Worm (Caenorhabditis elegans) whole organism, L1 larva: Measurements from ENCODE around the gene ZC373.2.

Experiments used
- C04F5.9 ChIP-seq: sonication (generic microtip); optimal IDR thresholded peaks from 2 replicates; lab custom pipeline; 2016; ENCODE audit warnings: missing genetic modification characterization, missing compliant biosample characterization
- C34B4.2 ChIP-seq: sonication (generic microtip); optimal IDR thresholded peaks from 2 replicates; lab custom pipeline; 2017; ENCODE audit warnings: mild to moderate bottlenecking, missing genetic modification characterization, missing compliant biosample characterization
- alr-1 ChIP-seq: fragments of 200-800 bp; sonication (Bioruptor generic); optimal IDR thresholded peaks from 2 replicates; lab custom pipeline; 2018; ENCODE audit warnings: borderline replicate concordance, mild to moderate bottlenecking, missing genetic modification characterization, missing compliant biosample characterization
- blmp-1 ChIP-seq: fragments of 150-350 bp; optimal IDR thresholded peaks from 2 replicates; lab custom pipeline; 2014; ENCODE audit warnings: missing biosample characterization, missing genetic modification characterization
- ceh-8 ChIP-seq: fragments of 200-800 bp; sonication (Bioruptor generic); optimal IDR thresholded peaks from 2 replicates; lab custom pipeline; 2018; ENCODE audit warnings: mild to moderate bottlenecking, missing genetic modification characterization, moderate library complexity, missing compliant biosample characterization
- dpl-1 ChIP-seq, 3 experiments: fragments of 150-350 bp in 2 of 3; sonication (generic microtip) in 1 of 3; optimal IDR thresholded peaks; 2 replicates each; lab custom pipeline; 2014 to 2017; ENCODE audit warnings: missing biosample characterization in 3 of 3, missing genetic modification characterization in 3 of 3, missing genetic modification reagents in 3 of 3
- dsc-1 ChIP-seq: sonication (generic microtip); optimal IDR thresholded peaks from 2 replicates; lab custom pipeline; 2016; ENCODE audit warnings: mild to moderate bottlenecking, missing genetic modification characterization, missing compliant biosample characterization
- efl-1 ChIP-seq, 4 experiments: fragments of 150-350 bp; optimal IDR thresholded peaks in 3 of 4; peaks in 1 of 4; 1 replicate in 1 of 4; 2 replicates in 3 of 4; lab custom pipeline; 2014; ENCODE audit warnings: missing biosample characterization in 2 of 4, missing genetic modification characterization in 2 of 4, missing genetic modification reagents in 2 of 4
- efl-3 ChIP-seq: fragments of 200-800 bp; sonication (Bioruptor generic); optimal IDR thresholded peaks from 2 replicates; lab custom pipeline; 2018; ENCODE audit warnings: mild to moderate bottlenecking, missing genetic modification characterization, missing compliant biosample characterization
- elt-2 ChIP-seq: sonication (generic microtip); optimal IDR thresholded peaks from 2 replicates; lab custom pipeline; 2016; ENCODE audit warnings: missing genetic modification characterization, mild to moderate bottlenecking, inconsistent platforms, missing compliant biosample characterization, missing genetic modification reagents
- ets-5 ChIP-seq: fragments of 200-800 bp; sonication (Bioruptor generic); IDR thresholded peaks from 2 replicates; pipeline ENCODE4 v1.3.6; 2022; ENCODE audit warnings: missing genetic modification characterization, missing compliant biosample characterization
- fkh-4 ChIP-seq: sonication (generic microtip); optimal IDR thresholded peaks from 2 replicates; lab custom pipeline; 2016; ENCODE audit warnings: missing compliant biosample characterization, missing genetic modification characterization, borderline replicate concordance
- grh-1 ChIP-seq: fragments of 200-800 bp; sonication (Bioruptor generic); IDR thresholded peaks from 2 replicates; pipeline ENCODE4 v1.3.6; 2022; ENCODE audit warnings: missing genetic modification reagents, missing genetic modification characterization, missing compliant biosample characterization
- hlh-17 ChIP-seq: fragments of 200-800 bp; sonication (Bioruptor generic); optimal IDR thresholded peaks from 2 replicates; lab custom pipeline; 2018; ENCODE audit warnings: missing genetic modification characterization, mild to moderate bottlenecking, missing compliant biosample characterization, moderate library complexity, borderline replicate concordance
- hlh-4 ChIP-seq: sonication (generic microtip); optimal IDR thresholded peaks from 2 replicates; lab custom pipeline; 2016; ENCODE audit warnings: mild to moderate bottlenecking, missing genetic modification characterization, missing compliant biosample characterization
- hpl-2 ChIP-seq: fragments of 150-350 bp; optimal IDR thresholded peaks from 2 replicates; lab custom pipeline; 2014; ENCODE audit warnings: missing biosample characterization, missing genetic modification reagents, missing genetic modification characterization
- isw-1 ChIP-seq: fragments of 200-800 bp; sonication (Bioruptor generic); IDR thresholded peaks from 2 replicates; pipeline ENCODE4 v1.3.6; 2022; ENCODE audit warnings: missing genetic modification characterization, missing compliant biosample characterization
- jun-1 ChIP-seq: fragments of 150-350 bp; optimal IDR thresholded peaks from 2 replicates; lab custom pipeline; 2014; ENCODE audit warnings: missing biosample characterization, missing genetic modification reagents, missing genetic modification characterization
- lin-14 ChIP-seq: fragments of 200-800 bp; sonication (Bioruptor generic); optimal IDR thresholded peaks from 2 replicates; lab custom pipeline; 2018; ENCODE audit warnings: mild to moderate bottlenecking, missing genetic modification characterization, moderate library complexity, missing compliant biosample characterization
- lin-15B ChIP-seq: fragments of 150-350 bp; sonication (generic microtip); optimal IDR thresholded peaks from 3 replicates; lab custom pipeline; 2014; ENCODE audit warnings: missing biosample characterization, missing genetic modification characterization
- lin-35 ChIP-seq, 2 experiments: fragments of 150-350 bp; optimal IDR thresholded peaks; 2 replicates each; lab custom pipeline; 2014; ENCODE audit warnings: missing biosample characterization in 2 of 2, missing genetic modification characterization in 2 of 2, missing genetic modification reagents in 2 of 2
- lir-3 ChIP-seq: sonication (generic microtip); optimal IDR thresholded peaks from 2 replicates; lab custom pipeline; 2016; ENCODE audit warnings: mild to moderate bottlenecking, missing genetic modification characterization, moderate library complexity, missing compliant biosample characterization; ENCODE audit not compliant: poor library complexity
- lsy-2 ChIP-seq, 2 experiments: fragments of 150-350 bp; optimal IDR thresholded peaks; 2 replicates each; lab custom pipeline; 2014; ENCODE audit warnings: missing biosample characterization in 2 of 2, missing genetic modification characterization in 2 of 2
- mep-1 ChIP-seq: fragments of 150-350 bp; optimal IDR thresholded peaks from 2 replicates; lab custom pipeline; 2014; ENCODE audit warnings: missing biosample characterization, missing genetic modification characterization
- nhr-11 ChIP-seq: fragments of 150-350 bp; optimal IDR thresholded peaks from 2 replicates; lab custom pipeline; 2014; ENCODE audit warnings: missing biosample characterization, missing genetic modification characterization
- nhr-12 ChIP-seq: sonication (generic microtip); optimal IDR thresholded peaks from 2 replicates; lab custom pipeline; 2017; ENCODE audit warnings: missing biosample characterization, missing genetic modification characterization
- nhr-19 ChIP-seq: fragments of 200-800 bp; sonication (Bioruptor generic); conservative IDR thresholded peaks from 2 replicates; pipeline ENCODE4 v1.3.6; 2022; ENCODE audit warnings: missing genetic modification characterization, missing compliant biosample characterization
- nhr-20 ChIP-seq: sonication (generic microtip); optimal IDR thresholded peaks from 2 replicates; lab custom pipeline; 2016; ENCODE audit warnings: mild to moderate bottlenecking, missing genetic modification characterization, missing compliant biosample characterization
- nhr-28 ChIP-seq: fragments of 150-350 bp; optimal IDR thresholded peaks from 2 replicates; lab custom pipeline; 2014; ENCODE audit warnings: missing biosample characterization, missing genetic modification characterization
- nhr-47 ChIP-seq: sonication (generic microtip); optimal IDR thresholded peaks from 2 replicates; lab custom pipeline; 2016; ENCODE audit warnings: mild to moderate bottlenecking, missing genetic modification characterization, moderate library complexity, missing compliant biosample characterization
- nhr-71 ChIP-seq: sonication (generic microtip); optimal IDR thresholded peaks from 2 replicates; lab custom pipeline; 2016; ENCODE audit warnings: mild to moderate bottlenecking, missing genetic modification characterization, moderate library complexity, missing compliant biosample characterization
- nhr-76 ChIP-seq: sonication (generic microtip); optimal IDR thresholded peaks from 2 replicates; lab custom pipeline; 2017; ENCODE audit warnings: missing biosample characterization, missing genetic modification characterization
- nhr-84 ChIP-seq: sonication (generic microtip); optimal IDR thresholded peaks from 2 replicates; lab custom pipeline; 2017; ENCODE audit warnings: missing biosample characterization, missing genetic modification characterization
- nhr-85 ChIP-seq: sonication (generic microtip); peaks from one replicate; lab custom pipeline; 2016; ENCODE audit warnings: missing genetic modification characterization, inconsistent platforms, missing compliant biosample characterization
- pag-3 ChIP-seq: sonication (generic microtip); optimal IDR thresholded peaks from 2 replicates; lab custom pipeline; 2017; ENCODE audit warnings: missing genetic modification characterization, mild to moderate bottlenecking, missing compliant biosample characterization, antibody characterized with exemption, borderline replicate concordance; ENCODE audit not compliant: insufficient read depth
- skn-1 ChIP-seq: fragments of 150-350 bp; optimal IDR thresholded peaks from 2 replicates; lab custom pipeline; 2014; ENCODE audit warnings: missing biosample characterization, missing genetic modification characterization
- snpc-4 ChIP-seq: fragments of 150-350 bp; optimal IDR thresholded peaks from 2 replicates; lab custom pipeline; 2014; ENCODE audit warnings: missing biosample characterization, missing genetic modification characterization
- snu-23 ChIP-seq: sonication (generic microtip); optimal IDR thresholded peaks from 2 replicates; lab custom pipeline; 2016; ENCODE audit warnings: missing genetic modification characterization, missing compliant biosample characterization
- sptf-1 ChIP-seq: fragments of 150-350 bp; optimal IDR thresholded peaks from 2 replicates; lab custom pipeline; 2014; ENCODE audit warnings: missing biosample characterization, missing genetic modification characterization
- tbx-2 ChIP-seq: sonication (generic microtip); optimal IDR thresholded peaks from 2 replicates; lab custom pipeline; 2016; ENCODE audit warnings: missing genetic modification characterization, missing compliant biosample characterization
- unc-30 ChIP-seq: sonication (generic microtip); optimal IDR thresholded peaks from 2 replicates; lab custom pipeline; 2017; ENCODE audit warnings: missing biosample characterization, missing genetic modification characterization
- unc-62 ChIP-seq: fragments of 150-350 bp; optimal IDR thresholded peaks from 2 replicates; lab custom pipeline; 2014; ENCODE audit warnings: missing biosample characterization, missing genetic modification reagents, missing genetic modification characterization
- unc-86 ChIP-seq: sonication (generic microtip); optimal IDR thresholded peaks from 2 replicates; lab custom pipeline; 2016; ENCODE audit warnings: missing genetic modification characterization, missing compliant biosample characterization
- unc-98 ChIP-seq: fragments of 200-800 bp; sonication (Bioruptor generic); IDR thresholded peaks from 2 replicates; pipeline ENCODE4 v1.3.6; 2022; ENCODE audit warnings: missing genetic modification characterization, missing compliant biosample characterization
- xbp-1 ChIP-seq: sonication (generic microtip); optimal IDR thresholded peaks from 2 replicates; lab custom pipeline; 2016; ENCODE audit warnings: missing genetic modification characterization, missing compliant biosample characterization
- ztf-4 ChIP-seq: fragments of 150-350 bp; optimal IDR thresholded peaks from 2 replicates; lab custom pipeline; 2014; ENCODE audit warnings: missing biosample characterization, missing genetic modification characterization

Gene ZC373.2

ce11 chrX:10076334-10076733 lies 18.1 kb upstream of the ZC373.2 start:
- TF ChIP-seq nhr-84, result no peak
- TF ChIP-seq nhr-19, result no peak
- peak; percentile 8 for TF ChIP-seq tbx-2 (tag; lab: Kevin White, UChicago)
- no peak for TF ChIP-seq snu-23 (GFP tag; lab: Kevin White, UChicago)
- TF ChIP-seq blmp-1 (tag; lab: Kevin White, UChicago), result peak; percentile 50
- TF ChIP-seq nhr-85, result peak; percentile 58

- TF ChIP-seq xbp-1 (tag; lab: Kevin White, UChicago), result no peak
- no peak for TF ChIP-seq nhr-84
- no peak for TF ChIP-seq efl-3 (GFP tag; lab: Kevin White, UChicago)
- no peak for TF ChIP-seq nhr-12 (tag; lab: Kevin White, UChicago)
- no peak for TF ChIP-seq lin-14
- TF ChIP-seq skn-1, result no peak
- TF ChIP-seq hpl-2 (GFP tag; lab: Kevin White, UChicago), result no peak
- no peak for TF ChIP-seq nhr-85
- no peak for TF ChIP-seq dsc-1
- no peak for TF ChIP-seq isw-1 (GFP tag; lab: Robert Waterston, UW)
- TF ChIP-seq nhr-47 (tag; lab: Kevin White, UChicago), result no peak
- TF ChIP-seq alr-1 (tag; lab: Kevin White, UChicago), result no peak
- no peak for TF ChIP-seq jun-1 (tag; lab: Kevin White, UChicago)
- no peak for TF ChIP-seq nhr-71 (tag; lab: Kevin White, UChicago)
- TF ChIP-seq fkh-4 (tag; lab: Kevin White, UChicago), result no peak
- no peak for TF ChIP-seq nhr-76
- TF ChIP-seq nhr-11 (tag; lab: Kevin White, UChicago), result no peak
- TF ChIP-seq lin-15B, result no peak
- TF ChIP-seq unc-98 (GFP tag; lab: Robert Waterston, UW), result no peak
- TF ChIP-seq unc-86 (tag; lab: Kevin White, UChicago), result no peak
These were observed 16.8 kb upstream of the ZC373.2 start, which contains the start of gene dao-4 for ce11 chrX:10074988-10075387. TSS of gene dao-4 (plus strand) at chrX:10075288.

ce11 chrX:10074233-10074632 lies 16.0 kb upstream of the ZC373.2 start, which contains the start of gene ZC373.5:
TSS of gene ZC373.5 (minus strand) at chrX:10074391.
- TF ChIP-seq fkh-4 (tag; lab: Kevin White, UChicago) (no peak), C04F5.9 (tag; lab: Kevin White, UChicago) (no peak), nhr-84 (no peak), lir-3 (no peak), hlh-17 (GFP tag; lab: Kevin White, UChicago) (no peak), nhr-28 (tag; lab: Kevin White, UChicago) (no peak), lin-14 (peak; percentile 48), lin-15B (no peak), dsc-1 (no peak), sptf-1 (tag; lab: Kevin White, UChicago) (no peak), ceh-8 (no peak), dpl-1 (GFP tag; optimal IDR thresholded peaks at IDR 0.05; lab: Kevin White, UChicago) (no peak), efl-1 (optimal IDR thresholded peaks at IDR 0.05; lab: Kevin White, UChicago) (no peak), efl-1 (GFP tag; optimal IDR thresholded peaks at IDR 0.05 in 1 of 2; lab: Kevin White, UChicago) (peak in 1 of 2 experiments; percentile 55), nhr-71 (tag; lab: Kevin White, UChicago) (peak; percentile 24), lin-35 (GFP tag; optimal IDR thresholded peaks at IDR 0.05; lab: Kevin White, UChicago) (peak in 1 of 2 experiments; percentile 22), skn-1 (no peak), ets-5 (no peak), snpc-4 (no peak), unc-62 (GFP tag; lab: Kevin White, UChicago) (no peak), isw-1 (GFP tag; lab: Robert Waterston, UW) (no peak), C34B4.2 (no peak), ztf-4 (tag; lab: Kevin White, UChicago) (no peak), nhr-85 (peak; percentile 56), grh-1 (GFP tag; lab: Robert Waterston, UW) (no peak), xbp-1 (tag; lab: Kevin White, UChicago) (no peak), alr-1 (tag; lab: Kevin White, UChicago) (no peak), snu-23 (GFP tag; lab: Kevin White, UChicago) (peak; percentile 27), pag-3 (tag; lab: Kevin White, UChicago) (no peak), unc-30 (tag; lab: Kevin White, UChicago) (no peak), hlh-4 (tag; lab: Kevin White, UChicago) (no peak), mep-1 (peak; percentile 27), nhr-19 (no peak), elt-2 (tag; lab: Kevin White, UChicago) (peak; percentile 16), nhr-20 (tag; lab: Kevin White, UChicago) (no peak), lsy-2 (tag; optimal IDR thresholded peaks at IDR 0.05; lab: Kevin White, UChicago) (peak in 1 of 2 experiments; percentile 23), tbx-2 (tag; lab: Kevin White, UChicago) (peak; percentile 7)
